Worm (Caenorhabditis elegans) whole organism, mixed stage, embryonic: Measurements from ENCODE around the gene T01H3.2.
A peak's percentile ranks its signal among the peaks of the same experiment; 100 is the strongest.

Experiments used
- M03D4.4 ChIP-seq: sonication (generic microtip); optimal IDR thresholded peaks from 2 replicates; lab custom pipeline; 2017; ENCODE audit warnings: mild to moderate bottlenecking, missing genetic modification characterization, missing compliant biosample characterization
- bed-3 ChIP-seq: fragments of 200-800 bp; sonication (Bioruptor generic); optimal IDR thresholded peaks from 3 replicates; lab custom pipeline; 2018; ENCODE audit warnings: mild to moderate bottlenecking, missing genetic modification characterization, moderate library complexity, missing compliant biosample characterization
- blmp-1 ChIP-seq: fragments of 150-350 bp; optimal IDR thresholded peaks from 2 replicates; lab custom pipeline; 2014; ENCODE audit warnings: missing biosample characterization, missing genetic modification characterization
- ceh-39 ChIP-seq: fragments of 150-350 bp; optimal IDR thresholded peaks from 2 replicates; lab custom pipeline; 2014; ENCODE audit warnings: missing biosample characterization, missing genetic modification characterization
- ceh-43 ChIP-seq: fragments of 200-800 bp; sonication (Bioruptor generic); optimal IDR thresholded peaks from 2 replicates; lab custom pipeline; 2018; ENCODE audit warnings: mild to moderate bottlenecking, missing genetic modification characterization, moderate library complexity, missing compliant biosample characterization
- ceh-83 ChIP-seq: fragments of 200-800 bp; sonication (Bioruptor generic); optimal IDR thresholded peaks from 2 replicates; lab custom pipeline; 2018; ENCODE audit warnings: mild to moderate bottlenecking, missing genetic modification characterization, missing compliant biosample characterization
- ces-1 ChIP-seq: fragments of 150-350 bp; optimal IDR thresholded peaks from 2 replicates; lab custom pipeline; 2014; ENCODE audit warnings: missing biosample characterization, missing genetic modification reagents, missing genetic modification characterization
- cnd-1 ChIP-seq: fragments of 200-800 bp; sonication (Bioruptor generic); optimal IDR thresholded peaks from 2 replicates; lab custom pipeline; 2018; ENCODE audit warnings: mild to moderate bottlenecking, missing genetic modification characterization, missing compliant biosample characterization
- drap-1 ChIP-seq: fragments of 200-800 bp; sonication (Bioruptor generic); optimal IDR thresholded peaks from 3 replicates; lab custom pipeline; 2018; ENCODE audit warnings: mild to moderate bottlenecking, missing genetic modification characterization, missing compliant biosample characterization
- elt-1 ChIP-seq: sonication (generic microtip); optimal IDR thresholded peaks from 2 replicates; lab custom pipeline; 2017; ENCODE audit warnings: missing genetic modification characterization, mild to moderate bottlenecking, missing compliant biosample characterization, antibody characterized with exemption, moderate library complexity, borderline replicate concordance; ENCODE audit not compliant: insufficient read depth
- elt-3 ChIP-seq: fragments of 150-350 bp; optimal IDR thresholded peaks from 2 replicates; lab custom pipeline; 2014; ENCODE audit warnings: missing biosample characterization, missing genetic modification characterization
- flh-1 ChIP-seq: fragments of 200-800 bp; sonication (Bioruptor generic); optimal IDR thresholded peaks from 2 replicates; lab custom pipeline; 2018; ENCODE audit warnings: mild to moderate bottlenecking, missing genetic modification characterization, moderate library complexity, missing compliant biosample characterization
- hlh-1 ChIP-seq: fragments of 150-350 bp; optimal IDR thresholded peaks from 2 replicates; lab custom pipeline; 2014; ENCODE audit warnings: missing biosample characterization, missing genetic modification reagents, missing genetic modification characterization
- lin-13 ChIP-seq: fragments of 150-350 bp; optimal IDR thresholded peaks from 2 replicates; lab custom pipeline; 2014; ENCODE audit warnings: missing biosample characterization, missing genetic modification characterization
- mab-5 ChIP-seq: fragments of 150-350 bp; optimal IDR thresholded peaks from 2 replicates; lab custom pipeline; 2014; ENCODE audit warnings: missing biosample characterization, missing genetic modification characterization
- mep-1 ChIP-seq: fragments of 150-350 bp; optimal IDR thresholded peaks from 2 replicates; lab custom pipeline; 2017; ENCODE audit warnings: missing biosample characterization, missing genetic modification reagents, missing genetic modification characterization, inconsistent platforms
- mls-2 ChIP-seq: sonication (generic microtip); optimal IDR thresholded peaks from 2 replicates; lab custom pipeline; 2016; ENCODE audit warnings: mild to moderate bottlenecking, missing genetic modification characterization, moderate library complexity, missing compliant biosample characterization
- nhr-12 ChIP-seq: fragments of 150-350 bp; optimal IDR thresholded peaks from 2 replicates; lab custom pipeline; 2014; ENCODE audit warnings: missing biosample characterization, missing genetic modification characterization
- nhr-2 ChIP-seq: fragments of 150-350 bp; optimal IDR thresholded peaks from 2 replicates; lab custom pipeline; 2014; ENCODE audit warnings: missing biosample characterization, missing genetic modification characterization
- nhr-28 ChIP-seq: fragments of 150-350 bp; optimal IDR thresholded peaks from 2 replicates; lab custom pipeline; 2014; ENCODE audit warnings: missing biosample characterization, missing genetic modification characterization
- nhr-76 ChIP-seq: sonication (generic microtip); optimal IDR thresholded peaks from 2 replicates; lab custom pipeline; 2017; ENCODE audit warnings: missing biosample characterization, missing genetic modification characterization
- pha-4 ChIP-seq: fragments of 150-350 bp; optimal IDR thresholded peaks from 2 replicates; lab custom pipeline; 2018; ENCODE audit warnings: missing biosample characterization, missing genetic modification reagents, missing genetic modification characterization
- sem-2 ChIP-seq: fragments of 200-800 bp; sonication (Bioruptor generic); optimal IDR thresholded peaks from 2 replicates; lab custom pipeline; 2018; ENCODE audit warnings: mild to moderate bottlenecking, missing genetic modification characterization, missing compliant biosample characterization
- snpc-4 ChIP-seq: fragments of 150-350 bp; optimal IDR thresholded peaks from 2 replicates; lab custom pipeline; 2014; ENCODE audit warnings: missing biosample characterization, missing genetic modification characterization
- sptf-1 ChIP-seq: sonication (generic microtip); optimal IDR thresholded peaks from 2 replicates; lab custom pipeline; 2017; ENCODE audit warnings: mild to moderate bottlenecking, missing genetic modification characterization, moderate library complexity, missing compliant biosample characterization
- tbx-8 ChIP-seq: fragments of 200-800 bp; sonication (Bioruptor generic); optimal IDR thresholded peaks from 2 replicates; lab custom pipeline; 2018; ENCODE audit warnings: mild to moderate bottlenecking, missing genetic modification characterization, moderate library complexity, missing compliant biosample characterization
- unc-62 ChIP-seq: fragments of 150-350 bp; optimal IDR thresholded peaks from 2 replicates; lab custom pipeline; 2014; ENCODE audit warnings: missing biosample characterization, missing genetic modification reagents, missing genetic modification characterization
- zip-8 ChIP-seq: fragments of 150-350 bp; optimal IDR thresholded peaks from 2 replicates; lab custom pipeline; 2014; ENCODE audit warnings: missing biosample characterization, missing genetic modification characterization

T01H3.2 gene

DNA sequence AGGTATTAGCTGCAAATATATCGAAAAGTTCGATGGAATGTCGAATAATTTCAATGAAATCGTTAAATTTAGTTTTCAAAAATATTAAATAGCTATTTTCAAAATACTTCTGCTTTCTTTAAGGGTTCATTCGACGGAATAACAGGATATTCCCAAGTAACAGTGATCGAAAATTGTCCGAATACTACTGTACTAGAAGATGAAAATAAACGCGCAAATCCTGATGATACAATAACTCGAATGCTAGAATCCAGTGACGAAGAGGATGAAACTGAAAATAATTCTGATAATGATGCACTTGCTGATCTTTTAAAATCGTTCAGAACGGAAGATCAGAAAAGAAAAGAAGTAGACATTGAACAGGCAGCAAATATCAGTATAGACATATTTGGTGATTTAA lies 23.0 kb upstream of the T01H3.2 start:
- TF ChIP-seq nhr-76 (tag; lab: Kevin White, UChicago), result no peak
- TF ChIP-seq mls-2, result no peak
- TF ChIP-seq nhr-2, result no peak
- no peak for TF ChIP-seq nhr-12 (tag; lab: Kevin White, UChicago)
- TF ChIP-seq ces-1 (GFP tag; lab: Kevin White, UChicago), result no peak
- TF ChIP-seq sem-2 (GFP tag; lab: Kevin White, UChicago), result no peak
- no peak for TF ChIP-seq mab-5 (tag; lab: Kevin White, UChicago)
- TF ChIP-seq mep-1 (tag; lab: Kevin White, UChicago), result no peak
- no peak for TF ChIP-seq snpc-4
- TF ChIP-seq flh-1 (GFP tag; lab: Kevin White, UChicago), result no peak
- no peak for TF ChIP-seq ceh-39 (tag; lab: Kevin White, UChicago)
- no peak for TF ChIP-seq elt-3 (tag; lab: Kevin White, UChicago)
- no peak for TF ChIP-seq blmp-1 (tag; lab: Kevin White, UChicago)
- no peak for TF ChIP-seq pha-4 (tag; lab: Kevin White, UChicago)
- no peak for TF ChIP-seq nhr-28

DNA sequence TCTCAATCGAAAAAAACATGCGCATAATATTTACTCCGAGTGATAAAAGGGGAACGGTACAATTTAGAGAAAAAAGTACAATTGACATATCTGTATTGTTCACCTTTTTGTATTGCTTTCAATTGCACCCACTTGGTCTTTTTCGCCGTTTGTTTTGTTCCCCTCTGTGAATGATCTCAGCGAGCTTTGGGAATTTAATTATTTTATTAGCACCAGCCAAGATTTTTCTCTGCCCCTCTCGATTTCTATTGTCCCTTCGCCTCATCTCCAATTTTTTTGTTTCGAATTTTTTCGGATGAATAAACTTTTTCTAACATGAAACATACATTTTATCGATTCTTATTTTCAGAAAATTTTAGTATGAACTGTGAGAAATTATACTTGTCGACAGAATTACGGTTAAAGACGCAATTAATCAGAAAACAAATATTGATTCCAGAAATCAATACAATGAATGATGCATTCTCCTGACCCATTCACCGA lies 22.4 kb upstream of the T01H3.2 start, which contains the start of gene rev-1:
Gene rev-1, plus strand, starts transcription at position 433 of the 483 bp plus-strand sequence.
- TF ChIP-seq ceh-43 (GFP tag; lab: Kevin White, UChicago) (no peak), ces-1 (GFP tag; lab: Kevin White, UChicago) (peak; percentile 64), elt-3 (tag; lab: Kevin White, UChicago) (no peak), zip-8 (tag; lab: Kevin White, UChicago) (no peak), cnd-1 (tag; lab: Kevin White, UChicago) (no peak), sem-2 (GFP tag; lab: Kevin White, UChicago) (no peak), sptf-1 (tag; lab: Kevin White, UChicago) (no peak), tbx-8 (no peak)

DNA sequence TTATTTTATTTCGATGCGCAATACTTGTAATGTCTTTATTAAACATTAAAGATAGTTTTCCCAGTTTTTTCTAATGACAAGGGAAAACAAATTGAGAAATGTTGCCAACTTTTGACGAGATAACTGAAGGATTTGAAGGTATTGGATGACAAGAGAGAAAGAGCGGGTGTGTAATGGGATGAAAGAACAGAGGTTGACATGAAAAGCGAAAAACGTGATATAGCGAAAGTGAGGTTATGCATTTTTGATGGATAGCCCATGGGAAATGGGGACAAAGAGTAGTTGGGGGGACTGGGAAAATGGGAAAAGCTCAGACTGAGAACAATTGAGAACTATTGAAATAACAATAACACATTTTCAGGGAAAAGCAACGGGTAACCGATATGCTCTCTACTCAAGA lies 17.4 kb upstream of the T01H3.2 start:
- TF ChIP-seq ceh-83 (GFP tag; lab: Kevin White, UChicago), result no peak
- peak; percentile 34 for TF ChIP-seq unc-62 (GFP tag; lab: Kevin White, UChicago)

DNA sequence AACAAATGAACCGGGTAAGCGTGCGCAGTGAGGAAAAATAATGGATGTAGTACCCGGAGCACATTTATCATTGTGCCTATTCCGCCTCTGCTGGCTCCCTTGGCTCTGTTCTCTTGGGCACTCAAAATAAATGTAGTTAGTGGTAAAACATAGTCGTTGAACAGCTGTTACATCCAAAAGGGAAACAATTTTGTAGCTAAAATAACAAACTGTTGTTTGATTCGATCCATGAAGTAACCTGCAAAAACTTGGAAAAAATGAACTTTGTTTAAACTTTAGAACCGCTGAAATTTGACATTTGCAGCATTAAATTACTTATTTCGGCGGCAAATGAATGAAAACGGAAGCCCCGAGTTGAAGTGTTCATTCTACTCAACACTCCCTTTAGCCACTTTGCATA lies 15.9 kb upstream of the T01H3.2 start:
- TF ChIP-seq ceh-43 (GFP tag; lab: Kevin White, UChicago), result no peak
- TF ChIP-seq hlh-1, result no peak
- no peak for TF ChIP-seq mep-1 (tag; lab: Kevin White, UChicago)
- TF ChIP-seq nhr-12 (tag; lab: Kevin White, UChicago), result no peak
- no peak for TF ChIP-seq lin-13
- no peak for TF ChIP-seq bed-3 (GFP tag; lab: Kevin White, UChicago)
- TF ChIP-seq pha-4 (tag; lab: Kevin White, UChicago), result no peak
- TF ChIP-seq ceh-39 (tag; lab: Kevin White, UChicago), result no peak
- no peak for TF ChIP-seq ces-1 (GFP tag; lab: Kevin White, UChicago)
- no peak for TF ChIP-seq unc-62 (GFP tag; lab: Kevin White, UChicago)
- no peak for TF ChIP-seq drap-1 (GFP tag; lab: Kevin White, UChicago)

DNA sequence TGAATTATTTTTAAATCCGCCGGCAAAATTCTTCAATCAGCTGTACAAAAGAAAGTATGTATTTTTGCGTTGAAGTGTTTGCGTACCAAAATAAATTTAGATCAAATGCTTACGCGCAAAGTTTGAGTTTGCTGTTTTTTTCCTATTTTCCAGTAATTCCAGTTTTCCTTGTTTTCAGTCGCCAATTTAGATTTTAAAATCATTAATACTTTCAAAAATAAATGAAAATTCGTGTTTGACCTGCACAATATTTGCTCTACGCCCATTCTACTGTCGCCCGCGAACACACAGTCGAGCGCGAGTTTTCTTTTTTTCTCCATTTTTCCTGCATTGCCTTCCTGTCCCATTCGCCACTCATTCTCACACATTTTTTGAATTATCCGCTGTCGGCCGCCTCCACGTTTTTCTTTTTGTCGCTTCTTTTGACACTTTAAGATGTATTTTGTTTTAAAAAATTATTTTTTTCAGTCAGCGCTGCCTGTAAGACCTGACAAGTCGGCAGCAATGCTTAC lies 15.0 kb upstream of the T01H3.2 start, which contains the start of gene ptc-1:
Gene ptc-1, plus strand, starts transcription at position 462 of the 512 bp plus-strand sequence.
- TF ChIP-seq nhr-2 (no peak), ceh-39 (tag; lab: Kevin White, UChicago) (no peak), M03D4.4 (tag; lab: Kevin White, UChicago) (no peak), nhr-76 (tag; lab: Kevin White, UChicago) (no peak), mls-2 (no peak), elt-1 (no peak), sem-2 (GFP tag; lab: Kevin White, UChicago) (no peak)
- TF ChIP-seq, all 35 proteins: peak for 0
